Worm (Caenorhabditis elegans) whole organism, L2 larva: ENCODE measurements around the gene clc-19.

Experiments
- C34F6.9 ChIP-seq: fragments of 150-350 bp; optimal IDR thresholded peaks from 2 replicates; lab custom pipeline; 2014; ENCODE audit warnings: missing biosample characterization, missing genetic modification characterization
- R02D3.7 ChIP-seq: fragments of 150-350 bp; optimal IDR thresholded peaks from 2 replicates; lab custom pipeline; 2014; ENCODE audit warnings: missing biosample characterization, missing genetic modification characterization
- Y55F3AM.14 ChIP-seq: fragments of 200-800 bp; sonication (Bioruptor generic); optimal IDR thresholded peaks from 2 replicates; lab custom pipeline; 2018; ENCODE audit warnings: mild to moderate bottlenecking, missing genetic modification characterization, missing compliant biosample characterization
- ZK546.5 ChIP-seq: sonication (generic microtip); optimal IDR thresholded peaks from 2 replicates; lab custom pipeline; 2017; ENCODE audit warnings: missing biosample characterization, missing genetic modification characterization
- alr-1 ChIP-seq: fragments of 150-350 bp; optimal IDR thresholded peaks from 2 replicates; lab custom pipeline; 2014; ENCODE audit warnings: missing biosample characterization, missing genetic modification characterization
- ama-1 ChIP-seq: fragments of 150-350 bp; optimal IDR thresholded peaks from 2 replicates; lab custom pipeline; 2018; ENCODE audit warnings: inconsistent platforms
- blmp-1 ChIP-seq: sonication (generic microtip); optimal IDR thresholded peaks from 2 replicates; lab custom pipeline; 2017; ENCODE audit warnings: missing genetic modification characterization, mild to moderate bottlenecking, missing compliant biosample characterization, antibody characterized with exemption, moderate library complexity; ENCODE audit not compliant: insufficient read depth
- ceh-82 ChIP-seq: fragments of 150-350 bp; optimal IDR thresholded peaks from 2 replicates; lab custom pipeline; 2014; ENCODE audit warnings: missing biosample characterization, missing genetic modification characterization
- crh-2 ChIP-seq: sonication (generic microtip); optimal IDR thresholded peaks from 2 replicates; lab custom pipeline; 2017; ENCODE audit warnings: missing biosample characterization, missing genetic modification characterization
- dmd-4 ChIP-seq: sonication (generic microtip); optimal IDR thresholded peaks from 2 replicates; lab custom pipeline; 2017; ENCODE audit warnings: missing biosample characterization, missing genetic modification characterization
- egl-27 ChIP-seq: sonication (generic microtip); optimal IDR thresholded peaks from 3 replicates; lab custom pipeline; 2017; ENCODE audit warnings: missing biosample characterization, missing genetic modification reagents, missing genetic modification characterization
- elt-1 ChIP-seq: fragments of 150-350 bp; optimal IDR thresholded peaks from 2 replicates; lab custom pipeline; 2014; ENCODE audit warnings: missing biosample characterization, missing genetic modification characterization
- fos-1 ChIP-seq: fragments of 150-350 bp; optimal IDR thresholded peaks from 2 replicates; lab custom pipeline; 2014; ENCODE audit warnings: missing biosample characterization, missing genetic modification characterization
- gmeb-1 ChIP-seq: fragments of 150-350 bp; optimal IDR thresholded peaks from 2 replicates; lab custom pipeline; 2014; ENCODE audit warnings: missing biosample characterization, missing genetic modification characterization
- lin-13 ChIP-seq: fragments of 150-350 bp; optimal IDR thresholded peaks from 2 replicates; lab custom pipeline; 2014; ENCODE audit warnings: missing biosample characterization, missing genetic modification reagents, missing genetic modification characterization
- lin-39 ChIP-seq: fragments of 150-350 bp; optimal IDR thresholded peaks from 2 replicates; lab custom pipeline; 2014; ENCODE audit warnings: missing biosample characterization, missing genetic modification reagents, missing genetic modification characterization
- lsy-2 ChIP-seq, 2 experiments: fragments of 150-350 bp in 1 of 2; sonication (generic microtip) in 1 of 2; optimal IDR thresholded peaks; 2 replicates each; lab custom pipeline; 2014 to 2017; ENCODE audit warnings: missing biosample characterization in 2 of 2, missing genetic modification characterization in 2 of 2
- nhr-129 ChIP-seq: fragments of 150-350 bp; optimal IDR thresholded peaks from 2 replicates; lab custom pipeline; 2014; ENCODE audit warnings: missing biosample characterization, missing genetic modification characterization
- nhr-21 ChIP-seq: fragments of 150-350 bp; optimal IDR thresholded peaks from 2 replicates; lab custom pipeline; 2014; ENCODE audit warnings: missing biosample characterization, missing genetic modification characterization
- nhr-25 ChIP-seq: fragments of 150-350 bp; sonication (generic microtip); optimal IDR thresholded peaks from 3 replicates; lab custom pipeline; 2014; ENCODE audit warnings: missing biosample characterization, missing genetic modification characterization
- nhr-77 ChIP-seq: fragments of 150-350 bp; optimal IDR thresholded peaks from 2 replicates; lab custom pipeline; 2014; ENCODE audit warnings: missing biosample characterization, missing genetic modification characterization
- peb-1 ChIP-seq: fragments of 150-350 bp; optimal IDR thresholded peaks from 2 replicates; lab custom pipeline; 2014; ENCODE audit warnings: missing biosample characterization, missing genetic modification characterization
- sem-4 ChIP-seq: fragments of 150-350 bp; optimal IDR thresholded peaks from 2 replicates; lab custom pipeline; 2014; ENCODE audit warnings: missing biosample characterization, missing genetic modification reagents, missing genetic modification characterization
- skn-1 ChIP-seq: sonication (generic microtip); optimal IDR thresholded peaks from 2 replicates; lab custom pipeline; 2017; ENCODE audit warnings: missing biosample characterization, missing genetic modification characterization
- sma-3 ChIP-seq: sonication (generic microtip); optimal IDR thresholded peaks from 2 replicates; lab custom pipeline; 2016; ENCODE audit warnings: missing genetic modification reagents, missing genetic modification characterization, missing compliant biosample characterization
- unc-39 ChIP-seq: fragments of 150-350 bp; optimal IDR thresholded peaks from 2 replicates; lab custom pipeline; 2014; ENCODE audit warnings: missing biosample characterization, missing genetic modification characterization
- zag-1 ChIP-seq: fragments of 150-350 bp; optimal IDR thresholded peaks from 2 replicates; lab custom pipeline; 2014; ENCODE audit warnings: missing biosample characterization, missing genetic modification characterization
- ztf-4 ChIP-seq: fragments of 150-350 bp; optimal IDR thresholded peaks from 2 replicates; lab custom pipeline; 2014; ENCODE audit warnings: missing biosample characterization, missing genetic modification characterization

Gene clc-19

DNA sequence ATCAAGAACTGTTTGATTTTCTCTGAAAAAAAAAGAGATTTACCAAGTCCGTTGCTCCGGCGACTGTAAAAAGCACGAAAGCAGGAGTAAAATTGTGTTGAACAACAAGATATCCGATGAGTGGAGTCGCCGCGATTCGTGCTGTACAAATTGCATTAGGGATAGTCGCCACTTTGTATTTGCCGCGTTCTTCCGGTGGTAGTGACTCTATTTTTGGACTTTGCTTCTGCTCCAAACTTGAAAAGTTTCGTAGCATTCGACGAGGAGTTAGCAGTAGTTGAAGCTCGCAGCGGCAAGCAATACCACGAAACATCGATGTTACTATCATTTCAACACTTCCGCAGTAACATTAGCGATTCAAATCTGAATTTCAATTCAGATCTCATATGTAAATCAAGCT lies 36.2 kb upstream of the clc-19 start, which contains the start of gene crls-1:
crls-1 (minus strand) TSS at position 363 of the 400 bp plus-strand sequence.
- TF ChIP-seq fos-1 (tag; lab: Kevin White, UChicago) (no peak), crh-2 (tag; lab: Kevin White, UChicago) (no peak), lin-13 (no peak), lsy-2 (tag; optimal IDR thresholded peaks at IDR 0.05; lab: Kevin White, UChicago) (peak in 1 of 2 experiments; percentile 14)

DNA sequence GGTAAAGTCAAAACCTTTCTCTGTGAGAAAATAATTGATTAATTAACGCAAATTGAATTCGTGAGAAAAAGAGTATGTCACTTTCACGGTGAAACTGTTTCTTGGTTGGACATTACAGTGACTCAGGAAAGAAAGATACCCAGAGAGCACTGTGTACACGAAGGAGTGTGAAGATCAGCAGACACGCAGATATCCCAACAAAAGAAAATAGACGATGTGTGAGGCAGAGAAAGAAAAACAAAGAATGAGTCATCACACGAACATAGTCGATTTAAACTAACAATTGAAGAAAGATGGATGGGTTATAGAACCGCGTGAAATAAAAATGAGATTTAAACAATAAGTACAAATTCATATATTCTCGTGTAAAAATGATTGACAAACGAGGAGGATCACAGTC lies 34.6 kb upstream of the clc-19 start:
- no peak for TF ChIP-seq lin-39 (tag; lab: Kevin White, UChicago)
- TF ChIP-seq zag-1 (tag; lab: Kevin White, UChicago), result no peak
- TF ChIP-seq Y55F3AM.14, result no peak
- TF ChIP-seq nhr-21 (tag; lab: Kevin White, UChicago), result no peak
- peak; percentile 22 for TF ChIP-seq nhr-25 (tag; lab: Kevin White, UChicago)
- TF ChIP-seq fos-1 (tag; lab: Kevin White, UChicago), result peak; percentile 93
- TF ChIP-seq alr-1 (tag; lab: Kevin White, UChicago), result no peak
- TF ChIP-seq nhr-77 (tag; lab: Kevin White, UChicago), result no peak
- peak; percentile 41 for TF ChIP-seq C34F6.9
- no peak for TF ChIP-seq ceh-82
- TF ChIP-seq unc-39 (tag; lab: Kevin White, UChicago), result no peak
- TF ChIP-seq lsy-2 (tag; optimal IDR thresholded peaks at IDR 0.05; lab: Kevin White, UChicago), result peak in 1 of 2 experiments; percentile 31
- TF ChIP-seq skn-1, result no peak
- no peak for TF ChIP-seq egl-27 (tag; lab: Kevin White, UChicago)
- peak; percentile 59 for TF ChIP-seq nhr-129 (tag; lab: Kevin White, UChicago)
- TF ChIP-seq sma-3 (GFP tag; lab: Kevin White, UChicago), result no peak
- no peak for TF ChIP-seq dmd-4 (tag; lab: Kevin White, UChicago)
- TF ChIP-seq R02D3.7, result no peak
- no peak for TF ChIP-seq gmeb-1 (tag; lab: Kevin White, UChicago)

DNA sequence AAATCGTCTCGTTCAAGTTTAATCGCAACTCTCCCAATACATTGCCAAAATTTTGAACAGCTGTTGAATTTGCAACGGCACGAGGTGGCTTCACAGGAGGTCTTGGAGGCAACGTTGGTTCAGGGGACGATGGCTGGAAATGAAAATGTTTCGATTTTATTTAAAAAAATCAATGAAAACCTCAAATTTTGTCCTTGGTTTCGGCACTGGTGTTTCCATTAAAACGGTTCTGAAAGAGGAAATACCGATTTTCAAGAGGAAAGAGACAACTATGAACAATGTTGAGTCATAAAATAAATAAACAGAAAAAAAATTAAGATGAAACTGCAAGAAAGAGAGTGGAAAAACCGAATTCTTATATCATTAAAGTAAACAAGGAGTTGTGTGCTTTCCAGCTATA lies 33.9 kb upstream of the clc-19 start, which contains the start of gene F23H11.4:
F23H11.4 (minus strand) TSS at position 229 of the 400 bp plus-strand sequence.
- no peak for TF ChIP-seq peb-1 (tag; lab: Kevin White, UChicago)

DNA sequence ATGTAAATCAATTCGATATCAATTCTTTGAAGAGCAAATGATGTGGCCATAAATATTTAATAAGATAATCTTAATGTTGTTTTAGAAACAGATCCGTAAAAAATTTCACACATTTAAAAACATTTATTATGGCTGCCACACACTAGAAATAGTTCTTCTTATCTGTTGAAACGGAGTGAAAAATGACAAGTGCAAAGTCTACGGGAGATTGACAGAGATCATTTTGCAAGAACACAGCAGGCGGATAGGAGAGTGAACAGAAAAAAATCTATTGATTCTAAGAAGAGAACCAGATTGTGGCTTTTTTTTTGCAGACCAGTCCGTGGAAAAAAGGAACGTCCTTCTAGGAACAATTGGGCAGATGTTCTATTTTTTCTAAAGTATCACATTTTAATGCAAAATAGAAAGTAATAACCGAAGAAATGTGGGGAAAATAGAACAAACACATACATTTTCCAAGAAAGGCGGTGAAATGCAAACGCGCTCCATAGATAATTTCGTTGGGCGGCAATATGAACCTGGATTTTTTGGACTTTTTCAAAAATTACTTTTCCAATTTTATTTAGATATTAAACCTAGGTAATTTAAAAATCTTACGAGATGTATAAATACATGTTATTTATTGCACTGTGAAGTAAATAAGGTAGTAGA lies 28.4 kb upstream of the clc-19 start:
- TF ChIP-seq lin-13, result peak; percentile 34
- no peak for TF ChIP-seq ama-1
- peak in 1 of 2 experiments; percentile 44 for TF ChIP-seq lsy-2 (tag; optimal IDR thresholded peaks at IDR 0.05; lab: Kevin White, UChicago)
- TF ChIP-seq C34F6.9, result peak; percentile 35
- peak; percentile 54 for TF ChIP-seq gmeb-1 (tag; lab: Kevin White, UChicago)

DNA sequence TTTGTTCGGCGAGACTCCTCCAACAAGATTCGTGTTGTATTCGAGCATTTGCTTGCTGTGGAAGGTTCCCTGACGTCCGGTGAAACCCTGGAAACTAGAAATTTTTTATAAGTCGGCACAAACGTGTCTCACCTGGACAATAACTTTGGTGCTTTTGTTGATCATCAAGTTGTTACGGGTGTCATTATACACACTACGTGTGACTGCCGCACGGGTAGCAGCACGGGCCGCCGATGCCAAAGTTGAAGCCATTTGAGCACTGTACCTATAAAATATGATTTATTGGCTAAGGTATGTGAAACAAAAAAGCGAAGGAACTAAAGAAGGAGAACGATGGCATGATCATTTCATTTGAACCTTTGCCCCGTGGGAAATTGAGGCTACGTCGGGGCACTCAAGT lies 27.8 kb upstream of the clc-19 start, which contains the start of gene sucl-2:
sucl-2 (minus strand) TSS at position 265 of the 400 bp plus-strand sequence.
- TF ChIP-seq ztf-4 (tag; lab: Kevin White, UChicago) (no peak), gmeb-1 (tag; lab: Kevin White, UChicago) (no peak), ZK546.5 (tag; lab: Kevin White, UChicago) (no peak), sem-4 (tag; lab: Kevin White, UChicago) (no peak), C34F6.9 (no peak), unc-39 (tag; lab: Kevin White, UChicago) (no peak), elt-1 (tag; lab: Kevin White, UChicago) (no peak), nhr-25 (tag; lab: Kevin White, UChicago) (no peak), lin-13 (no peak), lin-39 (tag; lab: Kevin White, UChicago) (no peak)

DNA sequence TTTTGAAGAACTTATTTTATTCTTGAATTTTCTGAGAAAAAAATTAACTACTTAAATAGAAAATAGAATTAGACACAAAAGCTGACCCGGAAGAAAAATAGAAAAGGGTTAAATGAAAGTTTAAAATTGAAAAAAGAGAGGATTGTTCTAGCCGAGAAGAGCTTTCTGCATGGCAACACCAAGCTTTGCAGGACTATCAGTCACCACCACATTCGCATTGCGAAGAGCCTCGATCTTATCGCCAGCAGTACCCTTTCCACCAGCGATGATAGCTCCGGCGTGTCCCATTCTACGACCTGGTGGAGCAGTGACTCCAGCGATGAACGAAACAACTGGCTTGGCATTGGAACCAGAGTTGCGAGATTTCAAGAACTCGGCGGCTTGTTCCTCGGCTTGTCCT lies 26.8 kb upstream of the clc-19 start:
- no peak for TF ChIP-seq crh-2 (tag; lab: Kevin White, UChicago)
- TF ChIP-seq blmp-1 (tag; lab: Kevin White, UChicago), result no peak
- no peak for TF ChIP-seq nhr-21 (tag; lab: Kevin White, UChicago)

DNA sequence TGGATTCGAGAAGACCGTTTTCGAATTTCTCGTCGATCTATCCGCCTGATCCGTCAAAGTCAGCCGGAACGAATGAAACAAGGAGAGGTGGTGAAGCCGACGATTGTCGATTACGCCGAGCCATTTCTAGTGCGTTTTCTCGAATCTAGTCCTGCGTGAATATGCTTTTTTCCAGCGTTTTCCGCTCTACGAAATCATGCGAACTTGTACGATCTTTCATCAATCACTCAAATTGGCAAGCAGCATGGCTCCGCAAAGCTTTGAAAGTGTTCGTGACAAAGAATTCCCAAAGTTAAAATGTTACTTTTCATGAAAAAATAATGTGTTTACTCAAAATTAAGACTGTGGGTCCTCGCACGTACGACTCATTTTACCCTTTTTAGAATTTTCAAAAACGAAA lies 23.5 kb upstream of the clc-19 start:
- TF ChIP-seq elt-1 (tag; lab: Kevin White, UChicago) (no peak), peb-1 (tag; lab: Kevin White, UChicago) (no peak), nhr-129 (tag; lab: Kevin White, UChicago) (no peak)
